Fruit fly (Drosophila melanogaster) whole organism, embryonic: ENCODE results near the gene CG34451.

ENCODE experiments used
- ATbp ChIP-seq: fragments of 200-800 bp; sonication (Bioruptor generic); optimal IDR thresholded peaks from 2 replicates; lab custom pipeline; 2017; ENCODE audit warnings: missing biosample characterization, mild to moderate bottlenecking, missing genetic modification characterization, missing genetic modification reagents
- Asciz ChIP-seq: fragments of 200-800 bp; sonication (Bioruptor generic); optimal IDR thresholded peaks from 2 replicates; lab custom pipeline; 2017; ENCODE audit warnings: missing biosample characterization, mild to moderate bottlenecking, missing genetic modification characterization, missing genetic modification reagents
- Atf-2 ChIP-seq: fragments of 200-800 bp; sonication (Bioruptor generic); optimal IDR thresholded peaks from 2 replicates; lab custom pipeline; 2016; ENCODE audit warnings: missing biosample characterization, missing genetic modification characterization
- BEAF-32 ChIP-seq: fragments of 200-800 bp; sonication (Bioruptor generic); optimal IDR thresholded peaks from 3 replicates; lab custom pipeline; 2017; ENCODE audit warnings: missing biosample characterization, missing genetic modification characterization, mild to moderate bottlenecking, moderate library complexity, missing genetic modification reagents
- Bgb ChIP-seq: fragments of 200-800 bp; sonication (Bioruptor generic); IDR thresholded peaks from 2 replicates; pipeline ENCODE4 v1.3.6; 2022; ENCODE audit warnings: missing biosample characterization, missing genetic modification characterization; ENCODE audit not compliant: partially characterized antibody
- CG10654 ChIP-seq: fragments of 200-800 bp; sonication (Bioruptor generic); optimal IDR thresholded peaks from 2 replicates; lab custom pipeline; 2016; ENCODE audit warnings: missing biosample characterization, missing genetic modification characterization
- CG10959 ChIP-seq: fragments of 200-800 bp; sonication (Bioruptor generic); IDR thresholded peaks from 2 replicates; pipeline ENCODE4 v1.3.6; 2022; ENCODE audit warnings: missing biosample characterization, missing genetic modification characterization
- CG11695 ChIP-seq: fragments of 200-800 bp; sonication (Bioruptor generic); IDR thresholded peaks from 3 replicates; pipeline ENCODE4 v1.3.6; 2022; ENCODE audit warnings: missing biosample characterization, missing genetic modification characterization
- CG12236 ChIP-seq: fragments of 200-800 bp; sonication (Bioruptor generic); optimal IDR thresholded peaks from 2 replicates; lab custom pipeline; 2016; ENCODE audit warnings: missing biosample characterization, missing genetic modification characterization
- CG12391 ChIP-seq: fragments of 200-800 bp; sonication (Bioruptor generic); optimal IDR thresholded peaks from 3 replicates; lab custom pipeline; 2018; ENCODE audit warnings: missing biosample characterization, mild to moderate bottlenecking, missing genetic modification characterization, moderate library complexity
- CG13424 ChIP-seq: fragments of 200-800 bp; sonication (Bioruptor generic); optimal IDR thresholded peaks from 2 replicates; lab custom pipeline; 2019; ENCODE audit warnings: missing biosample characterization, mild to moderate bottlenecking, missing genetic modification characterization, moderate library complexity
- CG14710 ChIP-seq: fragments of 200-800 bp; sonication (Bioruptor generic); optimal IDR thresholded peaks from 3 replicates; lab custom pipeline; 2019; ENCODE audit warnings: missing biosample characterization, mild to moderate bottlenecking, missing genetic modification characterization, moderate library complexity
- CG1603 ChIP-seq: fragments of 200-800 bp; sonication (Bioruptor generic); optimal IDR thresholded peaks from 2 replicates; lab custom pipeline; 2019; ENCODE audit warnings: missing biosample characterization, mild to moderate bottlenecking, missing genetic modification characterization, moderate library complexity
- CG16863 ChIP-seq: fragments of 200-800 bp; sonication (Bioruptor generic); optimal IDR thresholded peaks from 3 replicates; lab custom pipeline; 2016; ENCODE audit warnings: missing biosample characterization, missing genetic modification characterization
- CG17186 ChIP-seq: fragments of 200-800 bp; sonication (Bioruptor generic); optimal IDR thresholded peaks from 3 replicates; lab custom pipeline; 2017; ENCODE audit warnings: missing biosample characterization, missing genetic modification reagents, missing genetic modification characterization
- CG17568 ChIP-seq: fragments of 200-800 bp; sonication (Bioruptor generic); optimal IDR thresholded peaks from 2 replicates; lab custom pipeline; 2018; ENCODE audit warnings: missing biosample characterization, mild to moderate bottlenecking, missing genetic modification characterization, moderate library complexity
- CG17912 ChIP-seq: fragments of 200-800 bp; sonication (Bioruptor generic); optimal IDR thresholded peaks from 2 replicates; lab custom pipeline; 2018; ENCODE audit warnings: missing biosample characterization, mild to moderate bottlenecking, missing genetic modification characterization
- CG2712 ChIP-seq: fragments of 200-800 bp; optimal IDR thresholded peaks from 3 replicates; lab custom pipeline; 2019; ENCODE audit warnings: missing biosample characterization, mild to moderate bottlenecking, missing genetic modification characterization, moderate library complexity
- CG31365 ChIP-seq: fragments of 200-800 bp; sonication (Bioruptor generic); optimal IDR thresholded peaks from 2 replicates; lab custom pipeline; 2018; ENCODE audit warnings: missing biosample characterization, mild to moderate bottlenecking, missing genetic modification characterization
- CG33213 ChIP-seq: fragments of 200-800 bp; sonication (Bioruptor generic); optimal IDR thresholded peaks from 3 replicates; lab custom pipeline; 2016; ENCODE audit warnings: missing biosample characterization, missing genetic modification characterization
- CG34376 ChIP-seq: fragments of 200-800 bp; sonication (Bioruptor generic); optimal IDR thresholded peaks from 2 replicates; lab custom pipeline; 2018; ENCODE audit warnings: missing biosample characterization, mild to moderate bottlenecking, missing genetic modification characterization
- CG3838 ChIP-seq: fragments of 200-800 bp; sonication (Bioruptor generic); optimal IDR thresholded peaks from 3 replicates; lab custom pipeline; 2016; ENCODE audit warnings: missing biosample characterization, missing genetic modification characterization
- CG4424 ChIP-seq: fragments of 200-800 bp; sonication (Bioruptor generic); optimal IDR thresholded peaks from 3 replicates; lab custom pipeline; 2016; ENCODE audit warnings: missing biosample characterization, missing genetic modification characterization
- CG6854 ChIP-seq: fragments of 200-800 bp; sonication (Bioruptor generic); optimal IDR thresholded peaks from 3 replicates; lab custom pipeline; 2017; ENCODE audit warnings: missing biosample characterization, mild to moderate bottlenecking, missing genetic modification characterization
- CG7372 ChIP-seq: fragments of 200-800 bp; sonication (Bioruptor generic); IDR thresholded peaks from 2 replicates; pipeline ENCODE4 v1.3.6; 2022; ENCODE audit warnings: missing biosample characterization, missing genetic modification characterization
- CG8388 ChIP-seq: fragments of 200-800 bp; sonication (Bioruptor generic); optimal IDR thresholded peaks from 2 replicates; lab custom pipeline; 2019; ENCODE audit warnings: missing biosample characterization, mild to moderate bottlenecking, missing genetic modification characterization, moderate library complexity
- CG9215 ChIP-seq: fragments of 200-800 bp; sonication (Bioruptor generic); IDR thresholded peaks from 2 replicates; pipeline ENCODE4 v1.3.6; 2022; ENCODE audit warnings: missing biosample characterization, missing genetic modification characterization
- CrebB ChIP-seq: fragments of 200-800 bp; sonication (Bioruptor generic); optimal IDR thresholded peaks from 3 replicates; lab custom pipeline; 2018; ENCODE audit warnings: missing biosample characterization, mild to moderate bottlenecking, missing genetic modification characterization
- D ChIP-seq, 2 experiments: fragments of 200-800 bp in 1 of 2; fragments of >200 bp in 1 of 2; sonication (Bioruptor generic) in 1 of 2; optimal IDR thresholded peaks; 2 replicates in 1 of 2; 3 replicates in 1 of 2; lab custom pipeline; 2017; ENCODE audit warnings: mild to moderate bottlenecking in 1 of 2, missing biosample characterization in 1 of 2, missing genetic modification characterization in 1 of 2, missing genetic modification reagents in 1 of 2
- Drgx ChIP-seq: fragments of 200-800 bp; sonication (Bioruptor generic); IDR thresholded peaks from 2 replicates; pipeline ENCODE4 v1.3.6; 2022; ENCODE audit warnings: missing biosample characterization, missing genetic modification characterization
- Fer1 ChIP-seq: fragments of 200-800 bp; sonication (Bioruptor generic); optimal IDR thresholded peaks from 2 replicates; lab custom pipeline; 2017; ENCODE audit warnings: missing biosample characterization, mild to moderate bottlenecking, missing genetic modification characterization
- Sox100B ChIP-seq: fragments of 200-800 bp; sonication (Bioruptor generic); optimal IDR thresholded peaks from 3 replicates; lab custom pipeline; 2018; ENCODE audit warnings: missing biosample characterization, mild to moderate bottlenecking, missing genetic modification characterization
- Ssrp ChIP-seq: fragments of 200-800 bp; sonication (Bioruptor generic); optimal IDR thresholded peaks from 2 replicates; lab custom pipeline; 2018; ENCODE audit warnings: missing biosample characterization, mild to moderate bottlenecking, missing genetic modification characterization, moderate library complexity
- ci ChIP-seq: fragments of 200-800 bp; sonication (Bioruptor generic); IDR thresholded peaks from 3 replicates; pipeline ENCODE4 v1.3.6; 2022; ENCODE audit warnings: missing biosample characterization, missing genetic modification characterization
- eve ChIP-seq, 2 experiments: fragments of >200 bp; optimal IDR thresholded peaks; 2 replicates each; lab custom pipeline; 2017; ENCODE audit warnings: missing biosample characterization in 2 of 2, missing genetic modification characterization in 2 of 2
- fd102C ChIP-seq: fragments of 200-800 bp; sonication (Bioruptor generic); optimal IDR thresholded peaks from 2 replicates; lab custom pipeline; 2018; ENCODE audit warnings: missing biosample characterization, mild to moderate bottlenecking, missing genetic modification characterization, moderate library complexity
- gsb ChIP-seq: fragments of 200-800 bp; sonication (Bioruptor generic); IDR thresholded peaks from 2 replicates; pipeline ENCODE4 v1.3.6; 2022; ENCODE audit warnings: missing biosample characterization, missing genetic modification characterization
- insv ChIP-seq, 2 experiments: fragments of 200-800 bp; sonication (Bioruptor generic); optimal IDR thresholded peaks; 3 replicates each; lab custom pipeline; 2016 to 2018; ENCODE audit warnings: missing biosample characterization in 2 of 2, missing genetic modification characterization in 2 of 2
- jing ChIP-seq: fragments of 200-800 bp; sonication (Bioruptor generic); optimal IDR thresholded peaks from 2 replicates; lab custom pipeline; 2018; ENCODE audit warnings: missing biosample characterization, mild to moderate bottlenecking, missing genetic modification characterization
- lov ChIP-seq, 2 experiments: fragments of 200-800 bp in 1 of 2; fragments of >200 bp in 1 of 2; sonication (Bioruptor generic) in 1 of 2; IDR thresholded peaks in 1 of 2; optimal IDR thresholded peaks in 1 of 2; 2 replicates in 1 of 2; 3 replicates in 1 of 2; pipeline versions ENCODE4 v1.3.6 to Lab custom; 2017 to 2022; ENCODE audit warnings: missing biosample characterization in 1 of 2, missing genetic modification characterization in 1 of 2
- odd ChIP-seq: fragments of 200-800 bp; sonication (Bioruptor generic); optimal IDR thresholded peaks from 2 replicates; lab custom pipeline; 2017; ENCODE audit warnings: missing biosample characterization, mild to moderate bottlenecking, missing genetic modification characterization
- onecut ChIP-seq: fragments of 200-800 bp; sonication (Bioruptor generic); IDR thresholded peaks from 2 replicates; pipeline ENCODE4 v1.3.6; 2022; ENCODE audit warnings: missing biosample characterization, missing genetic modification characterization
- org-1 ChIP-seq: fragments of 200-800 bp; sonication (Bioruptor generic); optimal IDR thresholded peaks from 2 replicates; lab custom pipeline; 2017; ENCODE audit warnings: missing biosample characterization, missing genetic modification characterization
- phol ChIP-seq: fragments of 200-800 bp; sonication (Bioruptor generic); optimal IDR thresholded peaks from 3 replicates; lab custom pipeline; 2018; ENCODE audit warnings: missing biosample characterization, mild to moderate bottlenecking, missing genetic modification characterization, moderate library complexity
- sima ChIP-seq: fragments of 200-800 bp; sonication (Bioruptor generic); optimal IDR thresholded peaks from 2 replicates; lab custom pipeline; 2016; ENCODE audit warnings: missing biosample characterization, missing genetic modification characterization
- tin ChIP-seq: fragments of 200-800 bp; sonication (Bioruptor generic); optimal IDR thresholded peaks from 3 replicates; lab custom pipeline; 2016; ENCODE audit warnings: missing biosample characterization, missing genetic modification characterization
- unpg ChIP-seq: fragments of 200-800 bp; sonication (Bioruptor generic); optimal IDR thresholded peaks from 3 replicates; lab custom pipeline; 2018; ENCODE audit warnings: missing biosample characterization, mild to moderate bottlenecking, missing genetic modification characterization, moderate library complexity
- usp ChIP-seq: fragments of >200 bp; optimal IDR thresholded peaks from 2 replicates; lab custom pipeline; 2017; ENCODE audit warnings: missing biosample characterization, missing genetic modification characterization

CG34451 gene

DNA sequence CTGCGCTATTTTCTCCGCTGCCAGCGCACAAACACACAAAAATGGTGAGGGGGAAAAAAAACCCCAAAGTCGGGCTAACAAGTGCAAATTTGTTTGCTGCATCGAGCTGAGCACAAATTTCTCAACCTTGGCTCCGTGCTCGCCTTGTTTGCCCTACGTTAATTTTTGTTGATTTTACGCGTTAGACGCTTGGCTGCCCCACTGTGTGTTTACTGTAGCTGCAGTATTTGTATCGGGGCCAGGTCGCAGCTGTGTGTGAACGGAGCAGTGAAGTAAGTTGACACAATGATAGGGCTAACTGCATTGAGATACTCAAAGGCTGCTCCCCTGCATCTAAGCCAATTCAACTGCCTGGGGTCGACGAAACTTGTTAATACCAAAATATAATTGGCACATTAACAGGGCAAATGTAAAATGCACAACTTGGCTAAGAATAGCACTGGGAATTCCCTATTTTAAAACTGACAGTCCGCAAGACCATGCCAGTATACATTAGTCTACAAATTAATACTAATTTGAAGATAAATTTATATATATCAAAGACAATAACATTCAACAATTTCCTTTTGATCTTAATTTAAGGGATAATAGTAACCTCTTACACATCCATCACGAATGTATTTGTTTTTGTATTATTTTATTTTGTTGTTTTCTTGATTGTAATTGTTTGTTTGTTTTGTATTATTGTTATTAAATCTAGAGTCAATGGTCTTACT lies 24.1 kb upstream of the CG34451 start, which contains the start of gene CG42571 (continued):
- TF ChIP-seq CG17912 (GFP tag; lab: Kevin White, UChicago): peak; percentile 39
- 0 out of 2 replicates have a peak, but pooled peaks have one; percentile 5 for TF ChIP-seq CG7372 (GFP tag; lab: Robert Waterston, UW)
- no peak for TF ChIP-seq CG9215 (GFP tag; lab: Robert Waterston, UW)
- TF ChIP-seq org-1 (GFP tag; lab: Kevin White, UChicago): peak; percentile 62
- peak; percentile 43 for TF ChIP-seq CG31365
- no peak for TF ChIP-seq insv (GFP tag; optimal IDR thresholded peaks at IDR 0.05; lab: Kevin White, UChicago)
- TF ChIP-seq D (optimal IDR thresholded peaks at IDR 0.05; lab: Kevin White, UChicago): no peak
- peak; percentile 23 for TF ChIP-seq D (GFP tag; optimal IDR thresholded peaks at IDR 0.05; lab: Kevin White, UChicago)
- TF ChIP-seq CG14710 (tag; lab: Kevin White, UChicago): peak; percentile 36
- no peak for TF ChIP-seq phol
- TF ChIP-seq onecut: peak; percentile 47; the same call in 1 of the 2 replicates
- peak; percentile 53 for TF ChIP-seq Sox100B (GFP tag; lab: Kevin White, UChicago)
- TF ChIP-seq CG16863 (GFP tag; lab: Kevin White, UChicago): peak; percentile 30
- TF ChIP-seq CG3838 (GFP tag; lab: Kevin White, UChicago): peak; percentile 38
- no peak for TF ChIP-seq tin
- peak; percentile 4 for TF ChIP-seq CG12391 (tag; lab: Kevin White, UChicago)
- no peak for TF ChIP-seq CG34376 (GFP tag; lab: Kevin White, UChicago)
- no peak for TF ChIP-seq CG8388 (GFP tag; lab: Kevin White, UChicago)
- TF ChIP-seq eve (GFP tag; optimal IDR thresholded peaks at IDR 0.05; lab: Kevin White, UChicago): no peak
- TF ChIP-seq gsb (GFP tag; lab: Robert Waterston, UW): no peak
- TF ChIP-seq Atf-2 (GFP tag; lab: Kevin White, UChicago): peak; percentile 26
- TF ChIP-seq lov (optimal IDR thresholded peaks at IDR 0.05; lab: Kevin White, UChicago): no peak
- peak; percentile 52; the same call in 1 of the 3 replicates for TF ChIP-seq lov (GFP tag; IDR thresholded peaks at IDR 0.05; lab: Robert Waterston, UW)
- TF ChIP-seq ci (GFP tag; lab: Robert Waterston, UW): peak; percentile 83
- peak; percentile 27 for TF ChIP-seq CG13424 (tag; lab: Kevin White, UChicago)
- peak; percentile 22 for TF ChIP-seq CG4424 (GFP tag; lab: Kevin White, UChicago)
- TF ChIP-seq CG6854 (GFP tag; lab: Kevin White, UChicago): no peak
- 0 out of 2 replicates have a peak, but pooled peaks have one; percentile 18 for TF ChIP-seq CG10959
- TF ChIP-seq CG2712 (tag; lab: Kevin White, UChicago): peak; percentile 30
- TF ChIP-seq sima: no peak
- TF ChIP-seq CG33213: peak; percentile 46
- no peak for TF ChIP-seq jing (GFP tag; lab: Kevin White, UChicago)
- peak; percentile 31 for TF ChIP-seq CrebB (tag; lab: Kevin White, UChicago)
- TF ChIP-seq Ssrp (tag; lab: Kevin White, UChicago): no peak
- peak; percentile 31 for TF ChIP-seq CG17186 (GFP tag; lab: Kevin White, UChicago)
- TF ChIP-seq Drgx (GFP tag; lab: Robert Waterston, UW): no peak
- TF ChIP-seq CG10654 (GFP tag; lab: Kevin White, UChicago): peak; percentile 29
- no peak for TF ChIP-seq usp (GFP tag; lab: Kevin White, UChicago)
- no peak for TF ChIP-seq Bgb (GFP tag; lab: Robert Waterston, UW)
- peak; percentile 33 for TF ChIP-seq Asciz (GFP tag; lab: Kevin White, UChicago)
- TF ChIP-seq Fer1: no peak
- TF ChIP-seq CG1603 (tag; lab: Kevin White, UChicago): peak; percentile 68
- peak; percentile 28 for TF ChIP-seq CG17568 (GFP tag; lab: Kevin White, UChicago)
- peak; percentile 53 for TF ChIP-seq odd (GFP tag; lab: Kevin White, UChicago)
- TF ChIP-seq CG11695 (GFP tag; lab: Robert Waterston, UW): peak; percentile 42; the same call in 1 of the 3 replicates
- no peak for TF ChIP-seq BEAF-32 (GFP tag; lab: Kevin White, UChicago)
- peak; percentile 21 for TF ChIP-seq fd102C
- TF ChIP-seq ATbp (GFP tag; lab: Kevin White, UChicago): peak; percentile 76
- peak; percentile 65 for TF ChIP-seq CG12236
- TF ChIP-seq unpg: peak; percentile 32
